Worm (Caenorhabditis elegans) whole organism, L4 larva: ENCODE data around the gene nstp-9.
A peak's percentile ranks its signal among the peaks of the same experiment; 100 is the strongest.

Experiments
- D1046.2 ChIP-seq: fragments of 200-800 bp; sonication (Bioruptor generic); IDR thresholded peaks from 2 replicates; pipeline ENCODE4 v1.3.6; 2022; ENCODE audit warnings: missing genetic modification characterization, missing compliant biosample characterization
- F10B5.3 ChIP-seq: sonication (generic microtip); optimal IDR thresholded peaks from 2 replicates; lab custom pipeline; 2016; ENCODE audit warnings: mild to moderate bottlenecking, missing genetic modification characterization, missing compliant biosample characterization
- F37D6.2 ChIP-seq: sonication (generic microtip); optimal IDR thresholded peaks from 2 replicates; lab custom pipeline; 2016; ENCODE audit warnings: mild to moderate bottlenecking, missing genetic modification characterization, missing compliant biosample characterization
- F49E8.2 ChIP-seq: sonication (generic microtip); optimal IDR thresholded peaks from 2 replicates; lab custom pipeline; 2016; ENCODE audit warnings: missing compliant biosample characterization, mild to moderate bottlenecking, missing genetic modification characterization, borderline replicate concordance
- T20F7.1 ChIP-seq: fragments of 200-800 bp; sonication (Bioruptor generic); optimal IDR thresholded peaks from 2 replicates; lab custom pipeline; 2018; ENCODE audit warnings: mild to moderate bottlenecking, missing genetic modification characterization, missing compliant biosample characterization
- aly-2 ChIP-seq: sonication (generic microtip); optimal IDR thresholded peaks from 2 replicates; lab custom pipeline; 2018; ENCODE audit warnings: missing biosample characterization, missing genetic modification characterization
- attf-4 ChIP-seq: sonication (generic microtip); optimal IDR thresholded peaks from 3 replicates; lab custom pipeline; 2017; ENCODE audit warnings: missing biosample characterization, missing genetic modification characterization
- ceh-20 ChIP-seq: fragments of 200-800 bp; sonication (Bioruptor generic); IDR thresholded peaks from 2 replicates; pipeline ENCODE4 v1.3.6; 2022; ENCODE audit warnings: missing genetic modification reagents, missing genetic modification characterization, missing compliant biosample characterization
- ceh-28 ChIP-seq: fragments of 150-350 bp; optimal IDR thresholded peaks from 2 replicates; lab custom pipeline; 2014; ENCODE audit warnings: missing biosample characterization, missing genetic modification reagents, missing genetic modification characterization
- ceh-44 ChIP-seq: fragments of 200-800 bp; sonication (Bioruptor generic); IDR thresholded peaks from 2 replicates; pipeline ENCODE4 v1.3.6; 2022; ENCODE audit warnings: missing genetic modification reagents, missing genetic modification characterization, missing compliant biosample characterization
- ceh-62 ChIP-seq: sonication (generic microtip); optimal IDR thresholded peaks from 2 replicates; lab custom pipeline; 2017; ENCODE audit warnings: missing biosample characterization, missing genetic modification characterization
- ces-1 ChIP-seq: fragments of 150-350 bp; sonication (generic microtip); optimal IDR thresholded peaks from 4 replicates; lab custom pipeline; 2014; ENCODE audit warnings: missing biosample characterization, missing genetic modification reagents, missing genetic modification characterization
- cey-2 ChIP-seq: sonication (generic microtip); optimal IDR thresholded peaks from 3 replicates; lab custom pipeline; 2017; ENCODE audit warnings: missing genetic modification characterization, mild to moderate bottlenecking, missing compliant biosample characterization, antibody characterized with exemption, borderline replicate concordance; ENCODE audit not compliant: insufficient read depth
- daf-12 ChIP-seq: fragments of 150-350 bp; optimal IDR thresholded peaks from 2 replicates; lab custom pipeline; 2014; ENCODE audit warnings: missing biosample characterization, missing genetic modification reagents, missing genetic modification characterization
- daf-16 ChIP-seq, 3 experiments: sonication (generic microtip); optimal IDR thresholded peaks; 2 replicates each; lab custom pipeline; 2016 to 2017; ENCODE audit warnings: missing genetic modification characterization in 3 of 3, missing genetic modification reagents in 3 of 3, mild to moderate bottlenecking in 2 of 3, missing compliant biosample characterization in 2 of 3, missing biosample characterization in 1 of 3, moderate library complexity in 1 of 3
- daf-19 ChIP-seq: fragments of 200-800 bp; sonication (Bioruptor generic); conservative IDR thresholded peaks from 2 replicates; pipeline ENCODE4 v1.3.6; 2022; ENCODE audit warnings: missing genetic modification characterization, missing compliant biosample characterization
- duxl-1 ChIP-seq: sonication (generic microtip); optimal IDR thresholded peaks from 2 replicates; lab custom pipeline; 2016; ENCODE audit warnings: mild to moderate bottlenecking, missing genetic modification characterization, moderate library complexity, missing compliant biosample characterization; ENCODE audit not compliant: poor library complexity
- dve-1 ChIP-seq: sonication (generic microtip); optimal IDR thresholded peaks from 2 replicates; lab custom pipeline; 2017; ENCODE audit warnings: antibody characterized with exemption, mild to moderate bottlenecking, missing genetic modification characterization, missing compliant biosample characterization; ENCODE audit not compliant: insufficient read depth
- hif-1 ChIP-seq, 2 experiments: sonication (generic microtip); optimal IDR thresholded peaks; 2 replicates each; lab custom pipeline; 2016 to 2017; ENCODE audit warnings: missing compliant biosample characterization in 2 of 2, missing genetic modification characterization in 2 of 2, missing genetic modification reagents in 2 of 2, missing genotype in 2 of 2, mild to moderate bottlenecking in 1 of 2
- hlh-30 ChIP-seq: sonication (generic microtip); optimal IDR thresholded peaks from 2 replicates; lab custom pipeline; 2017; ENCODE audit warnings: antibody characterized with exemption, mild to moderate bottlenecking, missing genetic modification characterization, missing compliant biosample characterization; ENCODE audit not compliant: insufficient read depth
- lin-1 ChIP-seq: fragments of 200-800 bp; sonication (Bioruptor generic); IDR thresholded peaks from 2 replicates; pipeline ENCODE4 v1.3.6; 2022; ENCODE audit warnings: missing genetic modification reagents, missing genetic modification characterization, missing compliant biosample characterization
- lin-13 ChIP-seq: fragments of 150-350 bp; optimal IDR thresholded peaks from 2 replicates; lab custom pipeline; 2014; ENCODE audit warnings: missing biosample characterization, missing genetic modification reagents, missing genetic modification characterization
- lin-39 ChIP-seq: fragments of 150-350 bp; optimal IDR thresholded peaks from 2 replicates; lab custom pipeline; 2014; ENCODE audit warnings: missing biosample characterization, missing genetic modification reagents, missing genetic modification characterization
- madf-5 ChIP-seq, 2 experiments: fragments of 200-800 bp; sonication (Bioruptor generic); IDR thresholded peaks; 2 replicates each; pipeline ENCODE4 v1.3.6; 2022; ENCODE audit warnings: missing compliant biosample characterization in 2 of 2, missing genetic modification characterization in 2 of 2
- madf-9 ChIP-seq: fragments of 200-800 bp; sonication (Bioruptor generic); conservative IDR thresholded peaks from 2 replicates; pipeline ENCODE4 v1.3.6; 2022; ENCODE audit warnings: missing genetic modification reagents, missing genetic modification characterization, missing compliant biosample characterization
- mdl-1 ChIP-seq, 2 experiments: fragments of 150-350 bp in 1 of 2; sonication (generic microtip) in 1 of 2; optimal IDR thresholded peaks; 2 replicates each; lab custom pipeline; 2014 to 2017; ENCODE audit warnings: missing biosample characterization in 2 of 2, missing genetic modification characterization in 2 of 2
- mes-2 ChIP-seq: sonication (generic microtip); optimal IDR thresholded peaks from 2 replicates; lab custom pipeline; 2016; ENCODE audit warnings: missing genotype, mild to moderate bottlenecking, missing genetic modification characterization, missing compliant biosample characterization; ENCODE audit not compliant: poor library complexity, severe bottlenecking
- mxl-2 ChIP-seq: fragments of 200-800 bp; sonication (Bioruptor generic); conservative IDR thresholded peaks from 2 replicates; pipeline ENCODE4 v1.3.6; 2022; ENCODE audit warnings: missing genetic modification reagents, missing genetic modification characterization, missing compliant biosample characterization
- mxl-3 ChIP-seq: fragments of 200-800 bp; sonication (Bioruptor generic); optimal IDR thresholded peaks from 2 replicates; lab custom pipeline; 2018; ENCODE audit warnings: mild to moderate bottlenecking, missing genetic modification characterization, missing compliant biosample characterization
- nhr-102 ChIP-seq: sonication (generic microtip); optimal IDR thresholded peaks from 2 replicates; lab custom pipeline; 2016; ENCODE audit warnings: mild to moderate bottlenecking, missing genetic modification characterization, moderate library complexity, missing compliant biosample characterization
- nhr-11 ChIP-seq: fragments of 150-350 bp; optimal IDR thresholded peaks from 2 replicates; lab custom pipeline; 2014; ENCODE audit warnings: missing biosample characterization, missing genetic modification characterization
- nhr-111 ChIP-seq: fragments of 200-800 bp; sonication (Bioruptor generic); optimal IDR thresholded peaks from 2 replicates; lab custom pipeline; 2018; ENCODE audit warnings: mild to moderate bottlenecking, missing genetic modification characterization, missing compliant biosample characterization
- nhr-237 ChIP-seq: sonication (generic microtip); optimal IDR thresholded peaks from 2 replicates; lab custom pipeline; 2017; ENCODE audit warnings: missing biosample characterization, missing genetic modification characterization
- nhr-41 ChIP-seq: fragments of 200-800 bp; sonication (Bioruptor generic); IDR thresholded peaks from 2 replicates; pipeline ENCODE4 v1.3.6; 2022; ENCODE audit warnings: missing genetic modification reagents, missing genetic modification characterization, missing compliant biosample characterization
- nhr-42 ChIP-seq: fragments of 200-800 bp; sonication (Bioruptor generic); IDR thresholded peaks from 2 replicates; pipeline ENCODE4 v1.3.6; 2022; ENCODE audit warnings: missing genetic modification characterization, missing compliant biosample characterization
- nhr-48 ChIP-seq: sonication (generic microtip); optimal IDR thresholded peaks from 2 replicates; lab custom pipeline; 2016; ENCODE audit warnings: mild to moderate bottlenecking, missing genetic modification characterization, missing compliant biosample characterization
- php-3 ChIP-seq: fragments of 200-800 bp; sonication (Bioruptor generic); IDR thresholded peaks from 2 replicates; pipeline ENCODE4 v1.3.6; 2022; ENCODE audit warnings: missing genetic modification reagents, missing genetic modification characterization, missing compliant biosample characterization
- skn-1 ChIP-seq: fragments of 150-350 bp; optimal IDR thresholded peaks from 2 replicates; lab custom pipeline; 2014; ENCODE audit warnings: missing biosample characterization, missing genetic modification characterization
- snpc-1.2 ChIP-seq: fragments of 200-800 bp; sonication (Bioruptor generic); IDR thresholded peaks from 2 replicates; pipeline ENCODE4 v1.3.6; 2022; ENCODE audit warnings: missing genetic modification reagents, missing genetic modification characterization, missing compliant biosample characterization
- snpc-4 ChIP-seq: fragments of 150-350 bp; optimal IDR thresholded peaks from 2 replicates; lab custom pipeline; 2014; ENCODE audit warnings: missing biosample characterization, missing genetic modification characterization
- spr-1 ChIP-seq: sonication (generic microtip); optimal IDR thresholded peaks from 2 replicates; lab custom pipeline; 2016; ENCODE audit warnings: mild to moderate bottlenecking, missing genetic modification characterization, missing compliant biosample characterization
- tra-1 ChIP-seq: fragments of 200-800 bp; sonication (Bioruptor generic); IDR thresholded peaks from 2 replicates; pipeline ENCODE4 v1.3.6; 2022; ENCODE audit warnings: missing genetic modification reagents, missing genetic modification characterization, missing compliant biosample characterization
- unc-130 ChIP-seq: sonication (generic microtip); optimal IDR thresholded peaks from 2 replicates; lab custom pipeline; 2016; ENCODE audit warnings: missing genetic modification reagents, missing genetic modification characterization, missing compliant biosample characterization
- unc-39 ChIP-seq: sonication (generic microtip); optimal IDR thresholded peaks from 2 replicates; lab custom pipeline; 2017; ENCODE audit warnings: missing biosample characterization, missing genetic modification characterization
- unc-62 ChIP-seq, 3 experiments: fragments of 150-350 bp in 1 of 3; sonication (generic microtip); optimal IDR thresholded peaks in 2 of 3; peaks in 1 of 3; 1 replicate in 1 of 3; 2 replicates in 2 of 3; lab custom pipeline; 2014 to 2017; ENCODE audit warnings: missing biosample characterization in 3 of 3, missing genetic modification characterization in 3 of 3, missing genetic modification reagents in 3 of 3, missing genotype in 1 of 3
- zag-1 ChIP-seq: fragments of 150-350 bp; optimal IDR thresholded peaks from 2 replicates; lab custom pipeline; 2014; ENCODE audit warnings: missing biosample characterization, missing genetic modification characterization
- zfp-2 ChIP-seq: sonication (generic microtip); optimal IDR thresholded peaks from 2 replicates; lab custom pipeline; 2016; ENCODE audit warnings: mild to moderate bottlenecking, missing genetic modification characterization, missing compliant biosample characterization
- zip-11 ChIP-seq: fragments of 200-800 bp; sonication (Bioruptor generic); IDR thresholded peaks from 2 replicates; pipeline ENCODE4 v1.3.6; 2022; ENCODE audit warnings: missing genetic modification characterization, missing compliant biosample characterization
- zip-2 ChIP-seq: fragments of 150-350 bp; optimal IDR thresholded peaks from 2 replicates; lab custom pipeline; 2014; ENCODE audit warnings: missing biosample characterization, missing genetic modification characterization
- ztf-11 ChIP-seq: fragments of 150-350 bp; optimal IDR thresholded peaks from 2 replicates; lab custom pipeline; 2014; ENCODE audit warnings: missing biosample characterization, missing genetic modification characterization

The nstp-9 gene

ce11 chrX:10901766-10902165 is 17.7 kb downstream of the nstp-9 start (continued):
- TF ChIP-seq duxl-1 (tag; lab: Kevin White, UChicago) (no peak), madf-5 (GFP tag; IDR thresholded peaks at IDR 0.05; lab: Robert Waterston, UW) (no peak), T20F7.1 (GFP tag; lab: Kevin White, UChicago) (no peak), cey-2 (tag; lab: Kevin White, UChicago) (no peak), madf-9 (GFP tag; lab: Robert Waterston, UW) (no peak), ztf-11 (tag; lab: Kevin White, UChicago) (no peak), D1046.2 (GFP tag; lab: Robert Waterston, UW) (no peak), unc-130 (GFP tag; lab: Kevin White, UChicago) (no peak), aly-2 (tag; lab: Kevin White, UChicago) (no peak), nhr-48 (tag; lab: Kevin White, UChicago) (peak; percentile 43), zfp-2 (tag; lab: Kevin White, UChicago) (no peak), unc-62 (GFP tag; optimal IDR thresholded peaks at IDR 0.05 in 1 of 2; lab: Kevin White, UChicago) (peak in 1 of 2 experiments; percentile 66), unc-62 (tag; optimal IDR thresholded peaks at IDR 0.05; lab: Kevin White, UChicago) (no peak), daf-16 (GFP tag; optimal IDR thresholded peaks at IDR 0.05; lab: Kevin White, UChicago) (no peak), daf-16 (tag; optimal IDR thresholded peaks at IDR 0.05; lab: Kevin White, UChicago) (peak; percentile 90), daf-12 (tag; lab: Kevin White, UChicago) (no peak), ces-1 (GFP tag; lab: Kevin White, UChicago) (no peak), zip-2 (tag; lab: Kevin White, UChicago) (peak; percentile 24), tra-1 (0 out of 2 replicates have a peak, but pooled peaks have one; percentile 23), zag-1 (tag; lab: Kevin White, UChicago) (no peak), F37D6.2 (tag; lab: Kevin White, UChicago) (no peak), ceh-20 (GFP tag; lab: Robert Waterston, UW) (no peak), nhr-11 (no peak), attf-4 (no peak), php-3 (GFP tag; lab: Robert Waterston, UW) (peak; percentile 61; the same call in 1 of the 2 replicates), lin-1 (peak; percentile 74), mdl-1 (tag; optimal IDR thresholded peaks at IDR 0.05; lab: Kevin White, UChicago) (peak in 1 of 2 experiments; percentile 73), snpc-1.2 (no peak), zip-11 (no peak), F10B5.3 (tag; lab: Kevin White, UChicago) (no peak), nhr-237 (no peak), snpc-4 (tag; lab: Kevin White, UChicago) (no peak), mxl-2 (GFP tag; lab: Robert Waterston, UW) (no peak), ceh-28 (tag; lab: Kevin White, UChicago) (no peak), lin-39 (no peak), skn-1 (no peak), spr-1 (no peak), nhr-42 (GFP tag; lab: Robert Waterston, UW) (no peak), mes-2 (no peak), lin-13 (GFP tag; lab: Kevin White, UChicago) (no peak), unc-39 (no peak), nhr-41 (no peak), ceh-44 (GFP tag; lab: Robert Waterston, UW) (no peak), mxl-3 (GFP tag; lab: Kevin White, UChicago) (peak; percentile 67), dve-1 (tag; lab: Kevin White, UChicago) (peak; percentile 86), nhr-111 (GFP tag; lab: Kevin White, UChicago) (no peak), F49E8.2 (tag; lab: Kevin White, UChicago) (no peak), hlh-30 (tag; lab: Kevin White, UChicago) (peak; percentile 66), daf-19 (GFP tag; lab: Robert Waterston, UW) (no peak), hif-1 (tag; optimal IDR thresholded peaks at IDR 0.05; lab: Kevin White, UChicago) (no peak), nhr-102 (tag; lab: Kevin White, UChicago) (peak; percentile 5), ceh-62 (no peak)
